Fruit fly (Drosophila melanogaster) whole organism, adult: Measurements from ENCODE around the gene CG2059.
A peak's percentile ranks its signal among the peaks of the same experiment; 100 is the strongest.

Source experiments
- CG11617 ChIP-seq: fragments of 200-800 bp; sonication (Bioruptor generic); optimal IDR thresholded peaks from 2 replicates; lab custom pipeline; 2017; ENCODE audit warnings: mild to moderate bottlenecking, missing biosample characterization, missing genetic modification reagents, missing genetic modification characterization
- CG12768 ChIP-seq: fragments of 200-800 bp; sonication (Bioruptor generic); optimal IDR thresholded peaks from 2 replicates; lab custom pipeline; 2017; ENCODE audit warnings: missing biosample characterization, missing genetic modification characterization, mild to moderate bottlenecking, moderate library complexity, missing genetic modification reagents
- CG7101 ChIP-seq: fragments of 200-800 bp; sonication (Bioruptor generic); optimal IDR thresholded peaks from 2 replicates; lab custom pipeline; 2018; ENCODE audit warnings: missing biosample characterization, mild to moderate bottlenecking, missing genetic modification characterization, moderate library complexity
- Clk ChIP-seq: fragments of 200-800 bp; sonication (Bioruptor generic); optimal IDR thresholded peaks from 2 replicates; lab custom pipeline; 2017; ENCODE audit warnings: missing biosample characterization, missing genetic modification characterization
- Mnt ChIP-seq: fragments of 200-800 bp; sonication (Bioruptor generic); optimal IDR thresholded peaks from 2 replicates; lab custom pipeline; 2016; ENCODE audit warnings: missing biosample characterization, mild to moderate bottlenecking, missing genetic modification characterization
- cic ChIP-seq: fragments of 200-800 bp; sonication (Bioruptor generic); optimal IDR thresholded peaks from 2 replicates; lab custom pipeline; 2017; ENCODE audit warnings: missing biosample characterization, mild to moderate bottlenecking, missing genetic modification characterization, moderate library complexity
- kay ChIP-seq: fragments of 200-800 bp; sonication (Bioruptor generic); peaks from one replicate; lab custom pipeline; 2016; ENCODE audit warnings: missing biosample characterization, missing genetic modification characterization, borderline replicate concordance
- ovo ChIP-seq: fragments of 200-800 bp; sonication (Bioruptor generic); optimal IDR thresholded peaks from 2 replicates; lab custom pipeline; 2016; ENCODE audit warnings: missing biosample characterization, missing genetic modification characterization

- no peak for TF ChIP-seq CG12768 (GFP tag; lab: Kevin White, UChicago)
- TF ChIP-seq Mnt, result no peak
- no peak for TF ChIP-seq CG11617
- no peak for TF ChIP-seq kay (GFP tag; lab: Kevin White, UChicago)
- TF ChIP-seq cic, result peak; percentile 54
- TF ChIP-seq Clk (GFP tag; lab: Kevin White, UChicago), result no peak
- no peak for TF ChIP-seq ovo (GFP tag; lab: Kevin White, UChicago)
- no peak for TF ChIP-seq CG7101 (tag; lab: Kevin White, UChicago)
Observed at dm6 chrX:7315925-7316650, 29.9 kb downstream of the CG2059 start.
